Fruit fly (Drosophila melanogaster) whole organism, embryonic: Measurements from ENCODE around the gene brat.

Source experiments
- Adf1 ChIP-seq: fragments of 200-800 bp; sonication (Bioruptor generic); IDR thresholded peaks from 2 replicates; pipeline ENCODE4 v1.3.6; 2022; ENCODE audit warnings: missing biosample characterization, missing genetic modification characterization
- Bgb ChIP-seq: fragments of 200-800 bp; sonication (Bioruptor generic); IDR thresholded peaks from 2 replicates; pipeline ENCODE4 v1.3.6; 2022; ENCODE audit warnings: missing biosample characterization, missing genetic modification characterization; ENCODE audit not compliant: partially characterized antibody
- CG10209 ChIP-seq: fragments of 200-800 bp; sonication (Bioruptor generic); optimal IDR thresholded peaks from 3 replicates; lab custom pipeline; 2017; ENCODE audit warnings: missing biosample characterization, mild to moderate bottlenecking, missing genetic modification characterization, missing genetic modification reagents
- CG11695 ChIP-seq: fragments of 200-800 bp; sonication (Bioruptor generic); IDR thresholded peaks from 3 replicates; pipeline ENCODE4 v1.3.6; 2022; ENCODE audit warnings: missing biosample characterization, missing genetic modification characterization
- CG12391 ChIP-seq: fragments of 200-800 bp; sonication (Bioruptor generic); optimal IDR thresholded peaks from 3 replicates; lab custom pipeline; 2018; ENCODE audit warnings: missing biosample characterization, mild to moderate bottlenecking, missing genetic modification characterization, moderate library complexity
- CG13775 ChIP-seq: fragments of 200-800 bp; sonication (Bioruptor generic); optimal IDR thresholded peaks from 3 replicates; lab custom pipeline; 2017; ENCODE audit warnings: missing biosample characterization, mild to moderate bottlenecking, missing genetic modification characterization
- CG14710 ChIP-seq: fragments of 200-800 bp; sonication (Bioruptor generic); optimal IDR thresholded peaks from 3 replicates; lab custom pipeline; 2019; ENCODE audit warnings: missing biosample characterization, mild to moderate bottlenecking, missing genetic modification characterization, moderate library complexity
- CG1603 ChIP-seq: fragments of 200-800 bp; sonication (Bioruptor generic); optimal IDR thresholded peaks from 2 replicates; lab custom pipeline; 2019; ENCODE audit warnings: missing biosample characterization, mild to moderate bottlenecking, missing genetic modification characterization, moderate library complexity
- CG1792 ChIP-seq: fragments of 200-800 bp; sonication (Bioruptor generic); optimal IDR thresholded peaks from 2 replicates; lab custom pipeline; 2016; ENCODE audit warnings: missing biosample characterization, missing genetic modification characterization
- CG18764 ChIP-seq: fragments of 200-800 bp; sonication (Bioruptor generic); optimal IDR thresholded peaks from 3 replicates; lab custom pipeline; 2016; ENCODE audit warnings: missing biosample characterization, missing genetic modification characterization
- CG2199 ChIP-seq: fragments of 200-800 bp; sonication (Bioruptor generic); IDR thresholded peaks from 3 replicates; pipeline ENCODE4 v1.3.6; 2022; ENCODE audit warnings: missing biosample characterization, missing genetic modification characterization
- CG2875 ChIP-seq: fragments of 200-800 bp; sonication (Bioruptor generic); optimal IDR thresholded peaks from 2 replicates; lab custom pipeline; 2017; ENCODE audit warnings: missing biosample characterization, mild to moderate bottlenecking, missing genetic modification characterization, missing genetic modification reagents
- CG30431 ChIP-seq: fragments of 200-800 bp; sonication (Bioruptor generic); optimal IDR thresholded peaks from 2 replicates; lab custom pipeline; 2017; ENCODE audit warnings: missing biosample characterization, missing genetic modification characterization
- CG7372 ChIP-seq: fragments of 200-800 bp; sonication (Bioruptor generic); IDR thresholded peaks from 2 replicates; pipeline ENCODE4 v1.3.6; 2022; ENCODE audit warnings: missing biosample characterization, missing genetic modification characterization
- CG7839 ChIP-seq: fragments of 200-800 bp; sonication (Bioruptor generic); optimal IDR thresholded peaks from 3 replicates; lab custom pipeline; 2018; ENCODE audit warnings: missing biosample characterization, mild to moderate bottlenecking, missing genetic modification characterization, moderate library complexity
- D19A ChIP-seq: fragments of 200-800 bp; optimal IDR thresholded peaks from 3 replicates; lab custom pipeline; 2019; ENCODE audit warnings: missing biosample characterization, mild to moderate bottlenecking, missing genetic modification characterization, moderate library complexity
- Doc3 ChIP-seq: fragments of 200-800 bp; sonication (Bioruptor generic); IDR thresholded peaks from 3 replicates; pipeline ENCODE4 v1.3.6; 2022; ENCODE audit warnings: missing biosample characterization, missing genetic modification characterization; ENCODE audit not compliant: partially characterized antibody
- Rx ChIP-seq: fragments of 200-800 bp; sonication (Bioruptor generic); IDR thresholded peaks from 2 replicates; pipeline ENCODE4 v1.3.6; 2022; ENCODE audit warnings: missing biosample characterization, missing genetic modification characterization
- Sin3A ChIP-seq: fragments of >200 bp; optimal IDR thresholded peaks from 2 replicates; lab custom pipeline; 2018
- Sox100B ChIP-seq: fragments of 200-800 bp; sonication (Bioruptor generic); optimal IDR thresholded peaks from 3 replicates; lab custom pipeline; 2018; ENCODE audit warnings: missing biosample characterization, mild to moderate bottlenecking, missing genetic modification characterization
- Sry-δ ChIP-seq: fragments of 200-800 bp; sonication (Bioruptor generic); optimal IDR thresholded peaks from 2 replicates; lab custom pipeline; 2016; ENCODE audit warnings: missing biosample characterization, missing genetic modification characterization
- Vsx1 ChIP-seq: fragments of 200-800 bp; sonication (Bioruptor generic); optimal IDR thresholded peaks from 2 replicates; lab custom pipeline; 2017; ENCODE audit warnings: missing biosample characterization, mild to moderate bottlenecking, missing genetic modification characterization, missing genetic modification reagents
- abd-A ChIP-seq: fragments of 200-800 bp; sonication (Bioruptor generic); optimal IDR thresholded peaks from 3 replicates; lab custom pipeline; 2019; ENCODE audit warnings: missing biosample characterization, mild to moderate bottlenecking, missing genetic modification characterization, moderate library complexity
- ara ChIP-seq: fragments of 200-800 bp; sonication (Bioruptor generic); IDR thresholded peaks from 2 replicates; pipeline ENCODE4 v1.3.6; 2022; ENCODE audit warnings: missing biosample characterization, missing genetic modification characterization
- cg ChIP-seq: fragments of 200-800 bp; sonication (Bioruptor generic); optimal IDR thresholded peaks from 3 replicates; lab custom pipeline; 2019; ENCODE audit warnings: missing biosample characterization, mild to moderate bottlenecking, missing genetic modification characterization, moderate library complexity
- chif ChIP-seq, 2 experiments: fragments of 200-800 bp; sonication (Bioruptor generic); optimal IDR thresholded peaks; 3 replicates each; lab custom pipeline; 2016; ENCODE audit warnings: missing biosample characterization in 2 of 2, missing genetic modification characterization in 2 of 2
- chm ChIP-seq: fragments of 200-800 bp; sonication (Bioruptor generic); IDR thresholded peaks from 2 replicates; pipeline ENCODE4 v1.3.6; 2022; ENCODE audit warnings: missing biosample characterization, missing genetic modification characterization
- corto ChIP-seq: fragments of 200-800 bp; sonication (Bioruptor generic); optimal IDR thresholded peaks from 2 replicates; lab custom pipeline; 2016; ENCODE audit warnings: missing biosample characterization, mild to moderate bottlenecking, missing genetic modification characterization, moderate library complexity
- crol ChIP-seq: fragments of 200-800 bp; sonication (Bioruptor generic); IDR thresholded peaks from 2 replicates; pipeline ENCODE4 v1.3.6; 2022; ENCODE audit warnings: missing biosample characterization, missing genetic modification characterization
- dmrt11E ChIP-seq: fragments of 200-800 bp; sonication (Bioruptor generic); optimal IDR thresholded peaks from 3 replicates; lab custom pipeline; 2018; ENCODE audit warnings: missing biosample characterization, mild to moderate bottlenecking, missing genetic modification characterization, moderate library complexity
- dmrt99B ChIP-seq: fragments of 200-800 bp; sonication (Bioruptor generic); optimal IDR thresholded peaks from 2 replicates; lab custom pipeline; 2018; ENCODE audit warnings: missing biosample characterization, mild to moderate bottlenecking, missing genetic modification characterization, moderate library complexity
- grau ChIP-seq: fragments of 200-800 bp; optimal IDR thresholded peaks from 3 replicates; lab custom pipeline; 2019; ENCODE audit warnings: missing biosample characterization, mild to moderate bottlenecking, missing genetic modification characterization, moderate library complexity
- gsb-n ChIP-seq: fragments of 200-800 bp; sonication (Bioruptor generic); optimal IDR thresholded peaks from 3 replicates; lab custom pipeline; 2018; ENCODE audit warnings: missing biosample characterization, mild to moderate bottlenecking, missing genetic modification characterization
- hb ChIP-seq: fragments of 200-800 bp; sonication (Bioruptor generic); IDR thresholded peaks from 3 replicates; pipeline ENCODE4 v1.3.6; 2022; ENCODE audit warnings: missing biosample characterization, missing genetic modification characterization; ENCODE audit not compliant: partially characterized antibody
- insv ChIP-seq, 2 experiments: fragments of 200-800 bp; sonication (Bioruptor generic); optimal IDR thresholded peaks; 3 replicates each; lab custom pipeline; 2016 to 2018; ENCODE audit warnings: missing biosample characterization in 2 of 2, missing genetic modification characterization in 2 of 2
- kni ChIP-seq: fragments of 200-800 bp; sonication (Bioruptor generic); optimal IDR thresholded peaks from 3 replicates; lab custom pipeline; 2017; ENCODE audit warnings: mild to moderate bottlenecking, missing biosample characterization, missing genetic modification reagents, missing genetic modification characterization
- lola ChIP-seq, 3 experiments: fragments of >200 bp in 2 of 3; fragments of 200-800 bp in 1 of 3; sonication (Bioruptor generic) in 1 of 3; optimal IDR thresholded peaks; 2 replicates each; lab custom pipeline; 2017 to 2019; ENCODE audit warnings: missing biosample characterization in 3 of 3, missing genetic modification characterization in 3 of 3, mild to moderate bottlenecking in 1 of 3, moderate library complexity in 1 of 3
- nerfin-1 ChIP-seq: fragments of 200-800 bp; sonication (Bioruptor generic); optimal IDR thresholded peaks from 3 replicates; lab custom pipeline; 2019; ENCODE audit warnings: missing biosample characterization, mild to moderate bottlenecking, missing genetic modification characterization, moderate library complexity
- nom ChIP-seq: fragments of 200-800 bp; sonication (Bioruptor generic); optimal IDR thresholded peaks from 2 replicates; lab custom pipeline; 2017; ENCODE audit warnings: missing biosample characterization, missing genetic modification characterization, mild to moderate bottlenecking, moderate library complexity, missing genetic modification reagents
- otp ChIP-seq: fragments of 200-800 bp; sonication (Bioruptor generic); IDR thresholded peaks from 3 replicates; pipeline ENCODE4, ENCODE4 v1.3.6; 2022; ENCODE audit warnings: missing biosample characterization, missing genetic modification characterization
- pfk ChIP-seq: fragments of 200-800 bp; sonication (Bioruptor generic); optimal IDR thresholded peaks from 2 replicates; lab custom pipeline; 2018; ENCODE audit warnings: missing biosample characterization, mild to moderate bottlenecking, missing genetic modification characterization, moderate library complexity
- pros ChIP-seq: fragments of 200-800 bp; sonication (Bioruptor generic); optimal IDR thresholded peaks from 3 replicates; lab custom pipeline; 2019; ENCODE audit warnings: missing biosample characterization, mild to moderate bottlenecking, missing genetic modification characterization, moderate library complexity
- sqz ChIP-seq: fragments of 200-800 bp; sonication (Bioruptor generic); optimal IDR thresholded peaks from 3 replicates; lab custom pipeline; 2018; ENCODE audit warnings: missing biosample characterization, mild to moderate bottlenecking, missing genetic modification characterization
- vfl ChIP-seq: fragments of 200-800 bp; sonication (Bioruptor generic); optimal IDR thresholded peaks from 2 replicates; lab custom pipeline; 2016; ENCODE audit warnings: missing biosample characterization, missing genetic modification characterization
- vvl ChIP-seq: fragments of 200-800 bp; sonication (Bioruptor generic); IDR thresholded peaks from 2 replicates; pipeline ENCODE4 v1.3.6; 2022; ENCODE audit warnings: missing biosample characterization, missing genetic modification characterization
- zen2 ChIP-seq: fragments of 200-800 bp; sonication (Bioruptor generic); IDR thresholded peaks from 3 replicates; pipeline ENCODE4 v1.3.6; 2022; ENCODE audit warnings: missing biosample characterization, missing genetic modification characterization; ENCODE audit not compliant: partially characterized antibody
- zf30C ChIP-seq: fragments of 200-800 bp; sonication (Bioruptor generic); optimal IDR thresholded peaks from 3 replicates; lab custom pipeline; 2018; ENCODE audit warnings: missing biosample characterization, mild to moderate bottlenecking, missing genetic modification characterization

brat gene

dm6 chr2L:19136735-19137134 is 3.1 kb downstream of the brat start (continued):
- TF ChIP-seq zf30C (GFP tag; lab: Kevin White, UChicago) (peak; percentile 96), grau (peak; percentile 22), cg (GFP tag; lab: Kevin White, UChicago) (peak; percentile 56), CG1792 (GFP tag; lab: Kevin White, UChicago) (no peak), Vsx1 (GFP tag; lab: Kevin White, UChicago) (peak; percentile 4), CG2199 (GFP tag; lab: Robert Waterston, UW) (0 out of 3 replicates have a peak, but pooled peaks have one; percentile 47), CG10209 (peak; percentile 33), CG30431 (GFP tag; lab: Kevin White, UChicago) (peak; percentile 30), CG7372 (GFP tag; lab: Robert Waterston, UW) (no peak), D19A (tag; lab: Kevin White, UChicago) (peak; percentile 50), insv (GFP tag; optimal IDR thresholded peaks at IDR 0.05; lab: Kevin White, UChicago) (no peak), gsb-n (tag; lab: Kevin White, UChicago) (peak; percentile 42), CG1603 (tag; lab: Kevin White, UChicago) (peak; percentile 37), otp (GFP tag; lab: Robert Waterston, UW) (no peak), CG18764 (no peak), lola (GFP tag; optimal IDR thresholded peaks at IDR 0.05; lab: Kevin White, UChicago) (peak in 1 of 3 experiments; percentile 80), dmrt11E (tag; lab: Kevin White, UChicago) (peak; percentile 89), chif (GFP tag; optimal IDR thresholded peaks at IDR 0.05; lab: Kevin White, UChicago) (peak in 1 of 2 experiments; percentile 67), CG2875 (peak; percentile 25), chm (GFP tag; lab: Robert Waterston, UW) (0 out of 2 replicates have a peak, but pooled peaks have one; percentile 27), CG13775 (GFP tag; lab: Kevin White, UChicago) (peak; percentile 33), CG12391 (peak; percentile 61), ara (GFP tag; lab: Robert Waterston, UW) (peak; percentile 58), Sin3A (lab: Kevin White, UChicago) (no peak), corto (peak; percentile 82), Doc3 (no peak), CG7839 (peak; percentile 21), Adf1 (GFP tag; lab: Robert Waterston, UW) (peak; percentile 14; the same call in 1 of the 2 replicates), dmrt99B (peak; percentile 22)
- TF ChIP-seq, all 482 proteins: peak for 85

dm6 chr2L:19137494-19138360 is 4.1 kb downstream of the brat start:
- TF ChIP-seq crol, result 0 out of 2 replicates have a peak, but pooled peaks have one; percentile 32
- no peak for TF ChIP-seq vfl (GFP tag; lab: Kevin White, UChicago)
- TF ChIP-seq sqz, result peak; percentile 61
- TF ChIP-seq abd-A (tag; lab: Kevin White, UChicago), result peak; percentile 87
- no peak for TF ChIP-seq Sry-δ (GFP tag; lab: Kevin White, UChicago)
- TF ChIP-seq pros (GFP tag; lab: Kevin White, UChicago), result peak; percentile 98
- peak; percentile 20 for TF ChIP-seq kni (GFP tag; lab: Kevin White, UChicago)
- peak; percentile 40 for TF ChIP-seq cg (GFP tag; lab: Kevin White, UChicago)
- peak; percentile 91 for TF ChIP-seq pfk (GFP tag; lab: Kevin White, UChicago)
- TF ChIP-seq vvl (GFP tag; lab: Robert Waterston, UW), result peak; percentile 26; the same call in 1 of the 2 replicates
- 0 out of 3 replicates have a peak, but pooled peaks have one; percentile 28 for TF ChIP-seq CG2199 (GFP tag; lab: Robert Waterston, UW)
- 0 out of 3 replicates have a peak, but pooled peaks have one; percentile 17 for TF ChIP-seq zen2
- 0 out of 3 replicates have a peak, but pooled peaks have one; percentile 11 for TF ChIP-seq CG11695 (GFP tag; lab: Robert Waterston, UW)
- no peak for TF ChIP-seq hb
- peak; percentile 16 for TF ChIP-seq nerfin-1 (tag; lab: Kevin White, UChicago)
- peak; percentile 20 for TF ChIP-seq nom
- TF ChIP-seq CG14710 (tag; lab: Kevin White, UChicago), result no peak
- TF ChIP-seq Rx (GFP tag; lab: Robert Waterston, UW), result 0 out of 2 replicates have a peak, but pooled peaks have one; percentile 23
- no peak for TF ChIP-seq Bgb (GFP tag; lab: Robert Waterston, UW)
- TF ChIP-seq Sox100B (GFP tag; lab: Kevin White, UChicago), result no peak
- TF ChIP-seq, all 482 proteins: peak for 14
